Fruit fly (Drosophila melanogaster): Measurements from ENCODE around the gene cav.

DNA sequence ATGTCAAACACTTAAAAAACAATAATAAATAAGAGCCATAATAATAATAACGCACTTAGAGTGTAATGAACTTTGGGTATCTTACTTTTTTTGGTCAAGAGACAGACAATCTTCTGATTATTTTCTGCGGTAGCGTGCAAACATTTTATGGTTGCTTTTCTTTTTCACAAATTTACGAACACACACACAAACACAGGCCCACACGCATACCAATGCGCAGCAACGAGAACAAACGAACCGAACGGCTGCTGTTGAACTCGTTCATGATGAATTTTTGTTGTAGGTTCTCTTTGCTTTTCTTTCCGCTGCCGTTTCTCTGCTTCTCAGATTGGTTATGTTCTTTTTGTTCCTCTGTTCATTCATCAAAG is 13.2 kb downstream of the cav start:
- TF ChIP-seq CG8478 (optimal IDR thresholded peaks at IDR 0.05): no peak
- TF ChIP-seq CTCF (optimal IDR thresholded peaks at IDR 0.05): no peak

All from S2 (cell line).